Worm (Caenorhabditis elegans) whole organism, L1 larva: ENCODE data around the gene col-84.

Experiments used
- ama-1 ChIP-seq: fragments of 150-350 bp; optimal IDR thresholded peaks from 2 replicates; lab custom pipeline; 2014
- ceh-90 ChIP-seq: sonication (generic microtip); optimal IDR thresholded peaks from 2 replicates; lab custom pipeline; 2016; ENCODE audit warnings: missing genetic modification characterization, missing compliant biosample characterization
- dsc-1 ChIP-seq: sonication (generic microtip); optimal IDR thresholded peaks from 2 replicates; lab custom pipeline; 2016; ENCODE audit warnings: mild to moderate bottlenecking, missing genetic modification characterization, missing compliant biosample characterization
- elt-3 ChIP-seq, 6 experiments: fragments of 150-350 bp in 1 of 6; sonication (generic microtip); optimal IDR thresholded peaks; 2 replicates each; lab custom pipeline; 2017 to 2018; ENCODE audit warnings: missing biosample characterization in 6 of 6, missing genetic modification characterization in 6 of 6, inconsistent platforms in 1 of 6
- jun-1 ChIP-seq: fragments of 150-350 bp; optimal IDR thresholded peaks from 2 replicates; lab custom pipeline; 2014; ENCODE audit warnings: missing biosample characterization, missing genetic modification reagents, missing genetic modification characterization
- lin-15B ChIP-seq: fragments of 150-350 bp; sonication (generic microtip); optimal IDR thresholded peaks from 3 replicates; lab custom pipeline; 2014; ENCODE audit warnings: missing biosample characterization, missing genetic modification characterization
- lsy-2 ChIP-seq, 2 experiments: fragments of 150-350 bp; optimal IDR thresholded peaks; 2 replicates each; lab custom pipeline; 2014; ENCODE audit warnings: missing biosample characterization in 2 of 2, missing genetic modification characterization in 2 of 2
- nhr-11 ChIP-seq: fragments of 150-350 bp; optimal IDR thresholded peaks from 2 replicates; lab custom pipeline; 2014; ENCODE audit warnings: missing biosample characterization, missing genetic modification characterization
- nhr-47 ChIP-seq: sonication (generic microtip); optimal IDR thresholded peaks from 2 replicates; lab custom pipeline; 2016; ENCODE audit warnings: mild to moderate bottlenecking, missing genetic modification characterization, moderate library complexity, missing compliant biosample characterization
- pqm-1 ChIP-seq: sonication (generic microtip); optimal IDR thresholded peaks from 3 replicates; lab custom pipeline; 2017; ENCODE audit warnings: missing biosample characterization, missing genetic modification characterization
- rnt-1 ChIP-seq: sonication (generic microtip); optimal IDR thresholded peaks from 2 replicates; lab custom pipeline; 2016; ENCODE audit warnings: mild to moderate bottlenecking, missing genetic modification characterization, moderate library complexity, missing compliant biosample characterization
- snpc-4 ChIP-seq: fragments of 150-350 bp; optimal IDR thresholded peaks from 2 replicates; lab custom pipeline; 2014; ENCODE audit warnings: missing biosample characterization, missing genetic modification characterization
- tlp-1 ChIP-seq: fragments of 150-350 bp; optimal IDR thresholded peaks from 2 replicates; lab custom pipeline; 2014; ENCODE audit warnings: missing biosample characterization, missing genetic modification characterization
- zip-4 ChIP-seq: fragments of 200-800 bp; sonication (Bioruptor generic); optimal IDR thresholded peaks from 2 replicates; lab custom pipeline; 2018; ENCODE audit warnings: mild to moderate bottlenecking, missing genetic modification characterization, moderate library complexity, missing compliant biosample characterization

DNA sequence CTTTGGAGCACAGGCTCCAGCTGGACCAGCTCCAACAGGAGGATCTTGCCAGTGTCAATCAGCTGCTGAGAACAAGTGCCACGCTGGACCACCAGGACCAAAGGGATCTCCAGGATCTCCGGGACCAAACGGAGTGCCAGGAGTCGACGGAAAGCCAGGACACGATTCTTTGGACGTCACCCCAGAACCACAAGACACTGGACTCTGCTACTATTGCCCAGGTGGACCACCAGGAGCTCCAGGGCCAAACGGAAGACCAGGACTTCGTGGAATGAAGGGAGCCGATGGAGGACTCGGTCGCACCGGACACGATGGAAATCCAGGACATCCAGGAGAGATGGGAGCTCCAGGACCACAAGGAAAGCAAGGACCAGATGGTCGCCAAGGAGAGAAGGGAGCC lies 559 bp downstream of the col-84 start:
- TF ChIP-seq elt-3 (tag; optimal IDR thresholded peaks at IDR 0.05; lab: Kevin White, UChicago) (no peak), jun-1 (tag; lab: Kevin White, UChicago) (no peak), snpc-4 (tag; lab: Kevin White, UChicago) (no peak), lin-15B (tag; lab: Kevin White, UChicago) (no peak), dsc-1 (no peak), lsy-2 (tag; optimal IDR thresholded peaks at IDR 0.05; lab: Kevin White, UChicago) (no peak), tlp-1 (tag; lab: Kevin White, UChicago) (no peak), ama-1 (lab: Kevin White, UChicago) (no peak), rnt-1 (tag; lab: Kevin White, UChicago) (no peak), nhr-11 (tag; lab: Kevin White, UChicago) (no peak), zip-4 (GFP tag; lab: Kevin White, UChicago) (no peak), pqm-1 (tag; lab: Kevin White, UChicago) (no peak), ceh-90 (no peak), nhr-47 (tag; lab: Kevin White, UChicago) (no peak)
